Fruit fly (Drosophila melanogaster): ENCODE measurements around the gene aurA.
A peak's percentile ranks its signal among the peaks of the same experiment; 100 is the strongest.

aurA gene

dm6 chr3R:11977336-11977678 lies 14.4 kb downstream of the aurA start (continued):
- no peak for TF ChIP-seq az2 (GFP tag; optimal IDR thresholded peaks at IDR 0.05)
- no peak for TF ChIP-seq CG7271 (tag; optimal IDR thresholded peaks at IDR 0.05)
- no peak for TF ChIP-seq CG7963 (GFP tag; IDR thresholded peaks at IDR 0.05; ENCODE audit: partially characterized antibody)
- no peak for TF ChIP-seq CG7839 (tag; optimal IDR thresholded peaks at IDR 0.05)
- TF ChIP-seq B-H1 (GFP tag; IDR thresholded peaks at IDR 0.05): no peak
- peak; percentile 29 for TF ChIP-seq Sox102F (GFP tag; optimal IDR thresholded peaks at IDR 0.05)
- TF ChIP-seq CG7987 (GFP tag; optimal IDR thresholded peaks at IDR 0.05): no peak
- TF ChIP-seq jigr1 (GFP tag; IDR thresholded peaks at IDR 0.05): no peak
- TF ChIP-seq sqz (GFP tag; optimal IDR thresholded peaks at IDR 0.05): no peak
- TF ChIP-seq Jarid2 (GFP tag; optimal IDR thresholded peaks at IDR 0.05): no peak
- no peak for TF ChIP-seq CG4282 (GFP tag; optimal IDR thresholded peaks at IDR 0.05)
- TF ChIP-seq prd (optimal IDR thresholded peaks at IDR 0.05): no peak
- no peak for TF ChIP-seq prd (GFP tag; IDR thresholded peaks at IDR 0.05)
- peak; percentile 38 for TF ChIP-seq CG2712 (tag; optimal IDR thresholded peaks at IDR 0.05)
- no peak for TF ChIP-seq CG3281 (GFP tag; optimal IDR thresholded peaks at IDR 0.05)
- no peak for TF ChIP-seq Dad (GFP tag; optimal IDR thresholded peaks at IDR 0.05)
- TF ChIP-seq HLH54F (GFP tag; optimal IDR thresholded peaks at IDR 0.05): no peak
- no peak for TF ChIP-seq Hr3 (GFP tag; optimal IDR thresholded peaks at IDR 0.05)
- TF ChIP-seq H2.0 (GFP tag; IDR thresholded peaks at IDR 0.05): no peak
- no peak for TF ChIP-seq kni (GFP tag; optimal IDR thresholded peaks at IDR 0.05)
- no peak for TF ChIP-seq dmrt99B (tag; optimal IDR thresholded peaks at IDR 0.05)
- TF ChIP-seq ara (GFP tag; IDR thresholded peaks at IDR 0.05): no peak
- TF ChIP-seq Side (GFP tag; optimal IDR thresholded peaks at IDR 0.05): no peak
- TF ChIP-seq lola (GFP tag; optimal IDR thresholded peaks at IDR 0.05): peak in 1 of 3 experiments; percentile 11
- peak; percentile 21 for TF ChIP-seq dmrt11E (tag; optimal IDR thresholded peaks at IDR 0.05)
- TF ChIP-seq CG12769 (tag; optimal IDR thresholded peaks at IDR 0.05): no peak
- TF ChIP-seq Eip74EF (GFP tag; optimal IDR thresholded peaks at IDR 0.05): no peak
- no peak for TF ChIP-seq zfh1 (GFP tag; IDR thresholded peaks at IDR 0.05)
- no peak for TF ChIP-seq CG17568 (GFP tag; optimal IDR thresholded peaks at IDR 0.05)
- TF ChIP-seq CG8089 (GFP tag; optimal IDR thresholded peaks at IDR 0.05): no peak
- TF ChIP-seq CG16813 (GFP tag; IDR thresholded peaks at IDR 0.05; ENCODE audit: partially characterized antibody): no peak
- TF ChIP-seq Scr (GFP tag; IDR thresholded peaks at IDR 0.05; ENCODE audit: partially characterized antibody): no peak
- TF ChIP-seq gem (tag; optimal IDR thresholded peaks at IDR 0.05): peak; percentile 48
- TF ChIP-seq bcd (GFP tag; optimal IDR thresholded peaks at IDR 0.05): no peak
- peak; percentile 41 for TF ChIP-seq gsb-n (tag; optimal IDR thresholded peaks at IDR 0.05)
- TF ChIP-seq nmo (GFP tag; optimal IDR thresholded peaks at IDR 0.05): peak; percentile 1
- no peak for TF ChIP-seq CG8388 (GFP tag; optimal IDR thresholded peaks at IDR 0.05)
- TF ChIP-seq Adf1 (GFP tag; IDR thresholded peaks at IDR 0.05): no peak
- TF ChIP-seq CG14860 (GFP tag; IDR thresholded peaks at IDR 0.05; ENCODE audit: partially characterized antibody): no peak

- TF ChIP-seq exex (tag; optimal IDR thresholded peaks at IDR 0.05) (peak; percentile 68), ssp (GFP tag; IDR thresholded peaks at IDR 0.05) (no peak)
These were observed 15.4 kb downstream of the aurA start for dm6 chr3R:11978278-11978677.
